Fruit fly (Drosophila melanogaster) whole organism, embryonic: ENCODE data around the gene Trhn.

Experiments used
- Ada2b ChIP-seq: fragments of 200-800 bp; sonication (Bioruptor generic); IDR thresholded peaks from 2 replicates; pipeline ENCODE4 v1.3.6; 2022; ENCODE audit warnings: missing biosample characterization, missing genetic modification characterization
- CG10366 ChIP-seq: fragments of 200-800 bp; sonication (Bioruptor generic); IDR thresholded peaks from 2 replicates; pipeline ENCODE4 v1.3.6; 2022; ENCODE audit warnings: missing biosample characterization, missing genetic modification characterization
- CG10462 ChIP-seq: fragments of 200-800 bp; sonication (Bioruptor generic); optimal IDR thresholded peaks from 2 replicates; lab custom pipeline; 2016; ENCODE audit warnings: missing biosample characterization, missing genetic modification characterization
- CG10979 ChIP-seq: fragments of 200-800 bp; sonication (Bioruptor generic); optimal IDR thresholded peaks from 2 replicates; lab custom pipeline; 2018; ENCODE audit warnings: missing biosample characterization, mild to moderate bottlenecking, missing genetic modification characterization, moderate library complexity
- CG11560 ChIP-seq: fragments of 200-800 bp; sonication (Bioruptor generic); IDR thresholded peaks from 3 replicates; pipeline ENCODE4 v1.3.6; 2022; ENCODE audit warnings: missing biosample characterization, missing genetic modification characterization
- CG12104 ChIP-seq: fragments of 200-800 bp; sonication (Bioruptor generic); optimal IDR thresholded peaks from 3 replicates; lab custom pipeline; 2016; ENCODE audit warnings: missing biosample characterization, missing genetic modification characterization
- CG12155 ChIP-seq: fragments of 200-800 bp; sonication (Bioruptor generic); optimal IDR thresholded peaks from 3 replicates; lab custom pipeline; 2016; ENCODE audit warnings: missing biosample characterization, missing genetic modification characterization
- CG12744 ChIP-seq: fragments of 200-800 bp; sonication (Bioruptor generic); optimal IDR thresholded peaks from 2 replicates; lab custom pipeline; 2016; ENCODE audit warnings: missing biosample characterization, missing genetic modification characterization
- CG14441 ChIP-seq: fragments of 200-800 bp; sonication (Bioruptor generic); IDR thresholded peaks from 2 replicates; pipeline ENCODE4 v1.3.6; 2022; ENCODE audit warnings: missing biosample characterization, missing genetic modification characterization
- CG1529 ChIP-seq: fragments of 200-800 bp; sonication (Bioruptor generic); optimal IDR thresholded peaks from 3 replicates; lab custom pipeline; 2018; ENCODE audit warnings: missing biosample characterization, missing genetic modification characterization
- CG15514 ChIP-seq: fragments of 200-800 bp; sonication (Bioruptor generic); optimal IDR thresholded peaks from 3 replicates; lab custom pipeline; 2017; ENCODE audit warnings: missing biosample characterization, missing genetic modification characterization, mild to moderate bottlenecking, moderate library complexity, missing genetic modification reagents
- CG17186 ChIP-seq: fragments of 200-800 bp; sonication (Bioruptor generic); optimal IDR thresholded peaks from 3 replicates; lab custom pipeline; 2017; ENCODE audit warnings: missing biosample characterization, missing genetic modification reagents, missing genetic modification characterization
- CG17568 ChIP-seq: fragments of 200-800 bp; sonication (Bioruptor generic); optimal IDR thresholded peaks from 2 replicates; lab custom pipeline; 2018; ENCODE audit warnings: missing biosample characterization, mild to moderate bottlenecking, missing genetic modification characterization, moderate library complexity
- CG18476 ChIP-seq: fragments of 200-800 bp; sonication (Bioruptor generic); optimal IDR thresholded peaks from 2 replicates; lab custom pipeline; 2016; ENCODE audit warnings: missing biosample characterization, mild to moderate bottlenecking, missing genetic modification characterization
- CG18764 ChIP-seq: fragments of 200-800 bp; sonication (Bioruptor generic); optimal IDR thresholded peaks from 3 replicates; lab custom pipeline; 2016; ENCODE audit warnings: missing biosample characterization, missing genetic modification characterization
- CG2678 ChIP-seq: fragments of 200-800 bp; sonication (Bioruptor generic); optimal IDR thresholded peaks from 3 replicates; lab custom pipeline; 2019; ENCODE audit warnings: missing biosample characterization, mild to moderate bottlenecking, missing genetic modification characterization, moderate library complexity
- CG30020 ChIP-seq: fragments of 200-800 bp; optimal IDR thresholded peaks from 2 replicates; lab custom pipeline; 2019; ENCODE audit warnings: missing biosample characterization, mild to moderate bottlenecking, missing genetic modification characterization, moderate library complexity
- CG34422 ChIP-seq: fragments of 200-800 bp; sonication (Bioruptor generic); IDR thresholded peaks from 3 replicates; pipeline ENCODE4 v1.3.6; 2022; ENCODE audit warnings: missing biosample characterization, missing genetic modification characterization
- CG4282 ChIP-seq: fragments of 200-800 bp; sonication (Bioruptor generic); optimal IDR thresholded peaks from 2 replicates; lab custom pipeline; 2016; ENCODE audit warnings: missing biosample characterization, missing genetic modification characterization
- CG4617 ChIP-seq: fragments of 200-800 bp; sonication (Bioruptor generic); optimal IDR thresholded peaks from 3 replicates; lab custom pipeline; 2016; ENCODE audit warnings: missing biosample characterization, missing genetic modification characterization, borderline replicate concordance
- CG6254 ChIP-seq: fragments of 200-800 bp; sonication (Bioruptor generic); optimal IDR thresholded peaks from 3 replicates; lab custom pipeline; 2017; ENCODE audit warnings: mild to moderate bottlenecking, missing biosample characterization, missing genetic modification reagents, missing genetic modification characterization
- CG6854 ChIP-seq: fragments of 200-800 bp; sonication (Bioruptor generic); optimal IDR thresholded peaks from 3 replicates; lab custom pipeline; 2017; ENCODE audit warnings: missing biosample characterization, mild to moderate bottlenecking, missing genetic modification characterization
- CG9437 ChIP-seq: fragments of 200-800 bp; sonication (Bioruptor generic); optimal IDR thresholded peaks from 2 replicates; lab custom pipeline; 2018; ENCODE audit warnings: missing biosample characterization, mild to moderate bottlenecking, missing genetic modification characterization
- CG9609 ChIP-seq: fragments of 200-800 bp; sonication (Bioruptor generic); optimal IDR thresholded peaks from 3 replicates; lab custom pipeline; 2016; ENCODE audit warnings: missing biosample characterization, missing genetic modification characterization
- D19A ChIP-seq: fragments of 200-800 bp; optimal IDR thresholded peaks from 3 replicates; lab custom pipeline; 2019; ENCODE audit warnings: missing biosample characterization, mild to moderate bottlenecking, missing genetic modification characterization, moderate library complexity
- Dp ChIP-seq: fragments of 200-800 bp; sonication (Bioruptor generic); optimal IDR thresholded peaks from 2 replicates; lab custom pipeline; 2018; ENCODE audit warnings: missing biosample characterization, mild to moderate bottlenecking, missing genetic modification characterization, moderate library complexity
- Ets97D ChIP-seq: fragments of 200-800 bp; sonication (Bioruptor generic); optimal IDR thresholded peaks from 3 replicates; lab custom pipeline; 2016; ENCODE audit warnings: missing biosample characterization, missing genetic modification characterization
- Gug ChIP-seq: fragments of 200-800 bp; sonication (Bioruptor generic); IDR thresholded peaks from 4 replicates; pipeline ENCODE4 v1.3.6; 2022; ENCODE audit warnings: missing biosample characterization, missing genetic modification characterization
- H2.0 ChIP-seq: fragments of 200-800 bp; sonication (Bioruptor generic); IDR thresholded peaks from 2 replicates; pipeline ENCODE4 v1.3.6; 2022; ENCODE audit warnings: missing biosample characterization, missing genetic modification characterization
- Hand ChIP-seq: fragments of 200-800 bp; sonication (Bioruptor generic); optimal IDR thresholded peaks from 2 replicates; lab custom pipeline; 2017; ENCODE audit warnings: mild to moderate bottlenecking, missing biosample characterization, missing genetic modification reagents, missing genetic modification characterization
- Max ChIP-seq: fragments of 200-800 bp; sonication (Bioruptor generic); optimal IDR thresholded peaks from 2 replicates; lab custom pipeline; 2016; ENCODE audit warnings: missing biosample characterization, mild to moderate bottlenecking, missing genetic modification characterization
- Myb ChIP-seq: fragments of 200-800 bp; sonication (Bioruptor generic); optimal IDR thresholded peaks from 2 replicates; lab custom pipeline; 2016; ENCODE audit warnings: missing biosample characterization, missing genetic modification characterization
- NfI ChIP-seq: fragments of 200-800 bp; sonication (Bioruptor generic); optimal IDR thresholded peaks from 3 replicates; lab custom pipeline; 2018; ENCODE audit warnings: missing biosample characterization, mild to moderate bottlenecking, missing genetic modification characterization, moderate library complexity
- Ptx1 ChIP-seq: fragments of 200-800 bp; sonication (Bioruptor generic); IDR thresholded peaks from 2 replicates; pipeline ENCODE4 v1.3.6; 2022; ENCODE audit warnings: missing biosample characterization, missing genetic modification characterization
- Scr ChIP-seq: fragments of 200-800 bp; sonication (Bioruptor generic); IDR thresholded peaks from 2 replicates; pipeline ENCODE4 v1.3.6; 2022; ENCODE audit warnings: missing biosample characterization, missing genetic modification characterization; ENCODE audit not compliant: partially characterized antibody
- Sin3A ChIP-seq: fragments of >200 bp; optimal IDR thresholded peaks from 2 replicates; lab custom pipeline; 2018
- Ssrp ChIP-seq: fragments of 200-800 bp; sonication (Bioruptor generic); optimal IDR thresholded peaks from 2 replicates; lab custom pipeline; 2018; ENCODE audit warnings: missing biosample characterization, mild to moderate bottlenecking, missing genetic modification characterization, moderate library complexity
- aop ChIP-seq: fragments of 200-800 bp; sonication (Bioruptor generic); IDR thresholded peaks from 2 replicates; pipeline ENCODE4 v1.3.6; 2022; ENCODE audit warnings: missing biosample characterization, missing genetic modification characterization
- ash1 ChIP-seq: fragments of 200-800 bp; sonication (Bioruptor generic); optimal IDR thresholded peaks from 2 replicates; lab custom pipeline; 2018; ENCODE audit warnings: missing biosample characterization, mild to moderate bottlenecking, missing genetic modification characterization
- eyg ChIP-seq: fragments of 200-800 bp; sonication (Bioruptor generic); optimal IDR thresholded peaks from 3 replicates; lab custom pipeline; 2016; ENCODE audit warnings: missing biosample characterization, missing genetic modification characterization
- fd3F ChIP-seq: fragments of 200-800 bp; sonication (Bioruptor generic); optimal IDR thresholded peaks from 2 replicates; lab custom pipeline; 2018; ENCODE audit warnings: missing biosample characterization, mild to moderate bottlenecking, missing genetic modification characterization, moderate library complexity
- h ChIP-seq: fragments of >200 bp; optimal IDR thresholded peaks from 2 replicates; lab custom pipeline; 2017
- lilli ChIP-seq: fragments of 200-800 bp; sonication (Bioruptor generic); optimal IDR thresholded peaks from 3 replicates; lab custom pipeline; 2016; ENCODE audit warnings: missing biosample characterization, missing genetic modification characterization
- mirr ChIP-seq: fragments of 200-800 bp; sonication (Bioruptor generic); optimal IDR thresholded peaks from 3 replicates; lab custom pipeline; 2018; ENCODE audit warnings: missing biosample characterization, mild to moderate bottlenecking, missing genetic modification characterization
- nau ChIP-seq: fragments of 200-800 bp; sonication (Bioruptor generic); optimal IDR thresholded peaks from 3 replicates; lab custom pipeline; 2017; ENCODE audit warnings: missing biosample characterization, mild to moderate bottlenecking, missing genetic modification characterization, missing genetic modification reagents
- run ChIP-seq: fragments of 200-800 bp; sonication (Bioruptor generic); optimal IDR thresholded peaks from 3 replicates; lab custom pipeline; 2018; ENCODE audit warnings: missing biosample characterization, mild to moderate bottlenecking, missing genetic modification characterization
- slp2 ChIP-seq: fragments of 200-800 bp; sonication (Bioruptor generic); optimal IDR thresholded peaks from 2 replicates; lab custom pipeline; 2016; ENCODE audit warnings: missing biosample characterization, missing genetic modification characterization
- sqz ChIP-seq: fragments of 200-800 bp; sonication (Bioruptor generic); optimal IDR thresholded peaks from 3 replicates; lab custom pipeline; 2018; ENCODE audit warnings: missing biosample characterization, mild to moderate bottlenecking, missing genetic modification characterization
- twi ChIP-seq: fragments of 200-800 bp; optimal IDR thresholded peaks from 2 replicates; lab custom pipeline; 2019; ENCODE audit warnings: missing biosample characterization, mild to moderate bottlenecking, missing genetic modification characterization, moderate library complexity
- zen2 ChIP-seq: fragments of 200-800 bp; sonication (Bioruptor generic); IDR thresholded peaks from 3 replicates; pipeline ENCODE4 v1.3.6; 2022; ENCODE audit warnings: missing biosample characterization, missing genetic modification characterization; ENCODE audit not compliant: partially characterized antibody

Trhn gene

DNA sequence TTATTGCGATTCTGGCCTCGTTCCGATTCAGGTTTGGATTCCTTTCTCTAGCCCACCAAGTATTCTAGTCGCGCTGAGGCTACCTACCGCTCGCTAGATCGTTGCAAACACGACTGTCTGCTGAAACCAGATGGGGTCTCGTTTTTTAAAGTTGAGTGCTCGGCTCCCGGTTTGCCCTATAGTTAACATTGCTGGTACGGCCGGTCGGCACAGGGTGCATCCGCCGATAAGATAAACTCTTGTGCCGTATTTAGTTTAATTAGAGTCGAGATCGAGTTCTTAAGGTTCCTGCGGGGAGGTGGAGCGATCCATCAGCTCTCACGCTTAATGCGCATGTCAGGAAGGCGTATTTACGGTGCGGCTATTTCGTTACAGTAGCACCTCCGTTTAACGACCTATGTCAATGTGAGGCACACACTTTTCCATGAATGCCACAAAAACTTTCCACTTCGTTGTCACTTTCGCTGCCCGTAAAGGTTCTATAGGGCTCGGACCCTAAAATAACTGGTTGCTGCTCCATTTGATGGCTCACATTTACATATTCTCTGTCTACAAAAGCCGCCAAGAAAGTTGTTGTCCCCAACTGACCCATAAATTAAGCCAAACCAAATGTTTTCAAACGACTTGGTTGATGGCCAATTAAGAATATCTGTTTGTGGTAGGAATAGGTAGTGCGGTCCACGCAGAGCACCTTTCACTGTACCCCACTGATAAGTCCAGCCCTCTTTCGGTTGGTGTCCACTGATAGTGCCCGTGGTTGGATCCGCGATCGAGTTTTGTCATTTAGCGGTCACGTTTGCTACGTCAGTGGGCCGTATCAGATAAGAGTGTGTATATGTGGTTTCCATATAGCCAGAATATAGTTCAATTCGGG is 11.9 kb upstream of the Trhn start, which contains the start of gene CG9119 (continued):
- peak; percentile 85 for TF ChIP-seq CG2678 (tag; lab: Kevin White, UChicago)
- TF ChIP-seq Ptx1, result peak; percentile 72
- peak; percentile 2 for TF ChIP-seq eyg (GFP tag; lab: Kevin White, UChicago)
- no peak for TF ChIP-seq Ets97D (GFP tag; lab: Kevin White, UChicago)
- no peak for TF ChIP-seq CG6854 (GFP tag; lab: Kevin White, UChicago)
- TF ChIP-seq CG15514 (GFP tag; lab: Kevin White, UChicago), result peak; percentile 28
- peak; percentile 18 for TF ChIP-seq CG1529 (GFP tag; lab: Kevin White, UChicago)
- peak; percentile 69 for TF ChIP-seq CG9437 (GFP tag; lab: Kevin White, UChicago)
- TF ChIP-seq CG6254 (GFP tag; lab: Kevin White, UChicago), result peak; percentile 88
- peak; percentile 25 for TF ChIP-seq CG4282 (GFP tag; lab: Kevin White, UChicago)
- peak; percentile 70 for TF ChIP-seq Myb
- TF ChIP-seq CG17186, result no peak
- no peak for TF ChIP-seq zen2 (GFP tag; lab: Robert Waterston, UW)
- no peak for TF ChIP-seq h
- TF ChIP-seq twi (tag; lab: Kevin White, UChicago), result peak; percentile 51
- TF ChIP-seq sqz, result peak; percentile 47
- peak; percentile 63 for TF ChIP-seq Gug
- no peak for TF ChIP-seq CG4617 (GFP tag; lab: Kevin White, UChicago)
- peak; percentile 57 for TF ChIP-seq NfI (GFP tag; lab: Kevin White, UChicago)
- TF ChIP-seq Scr (GFP tag; lab: Robert Waterston, UW), result no peak
- TF ChIP-seq aop, result no peak
- peak; percentile 72 for TF ChIP-seq lilli (GFP tag; lab: Kevin White, UChicago)
- peak; percentile 62 for TF ChIP-seq slp2
- TF ChIP-seq Dp, result no peak
- peak; percentile 32 for TF ChIP-seq CG18476
- TF ChIP-seq CG30020 (tag; lab: Kevin White, UChicago), result no peak
- no peak for TF ChIP-seq CG18764 (GFP tag; lab: Kevin White, UChicago)
- peak; percentile 59 for TF ChIP-seq Ssrp (tag; lab: Kevin White, UChicago)
- peak; percentile 47 for TF ChIP-seq fd3F (GFP tag; lab: Kevin White, UChicago)
- TF ChIP-seq CG12155 (GFP tag; lab: Kevin White, UChicago), result peak; percentile 56
- TF ChIP-seq CG10366 (GFP tag; lab: Robert Waterston, UW), result peak; percentile 44
- no peak for TF ChIP-seq CG10462 (GFP tag; lab: Kevin White, UChicago)
- peak; percentile 50 for TF ChIP-seq CG10979
- TF ChIP-seq CG17568 (GFP tag; lab: Kevin White, UChicago), result no peak
- TF ChIP-seq nau (GFP tag; lab: Kevin White, UChicago), result peak; percentile 51
- TF ChIP-seq CG34422 (GFP tag; lab: Robert Waterston, UW), result no peak
- TF ChIP-seq CG12104 (GFP tag; lab: Kevin White, UChicago), result peak; percentile 24
- TF ChIP-seq CG14441 (GFP tag; lab: Robert Waterston, UW), result peak; percentile 51
- TF ChIP-seq CG11560, result peak; percentile 59; the same call in 2 of the 3 replicates
- TF ChIP-seq CG9609 (GFP tag; lab: Kevin White, UChicago), result peak; percentile 61
- TF ChIP-seq D19A (tag; lab: Kevin White, UChicago), result peak; percentile 56
- no peak for TF ChIP-seq H2.0 (GFP tag; lab: Robert Waterston, UW)
- peak; percentile 69 for TF ChIP-seq run (tag; lab: Kevin White, UChicago)
- no peak for TF ChIP-seq Ada2b (GFP tag; lab: Robert Waterston, UW)
- TF ChIP-seq Max (GFP tag; lab: Kevin White, UChicago), result no peak
- TF ChIP-seq CG12744, result peak; percentile 23
- TF ChIP-seq Sin3A (lab: Kevin White, UChicago), result no peak
- peak; percentile 75 for TF ChIP-seq Hand
- TF ChIP-seq mirr (GFP tag; lab: Kevin White, UChicago), result no peak
- no peak for TF ChIP-seq ash1 (GFP tag; lab: Kevin White, UChicago)
